Worm (Caenorhabditis elegans): ENCODE data around the gene K08F9.1.

K08F9.1 gene

ce11 chrV:15143285-15143684 is at the start of gene K08F9.1:
Gene K08F9.1 (minus strand): TSS chrV:15143385.
- TF ChIP-seq madf-10 (tag; optimal IDR thresholded peaks at IDR 0.05) (no peak), nfya-1 (tag; optimal IDR thresholded peaks at IDR 0.05; ENCODE audit: borderline replicate concordance, insufficient read depth) (no peak), zfh-2 (GFP tag; conservative IDR thresholded peaks at IDR 0.05) (no peak), nhr-120 (GFP tag; IDR thresholded peaks at IDR 0.05) (no peak), bed-2 (GFP tag; IDR thresholded peaks at IDR 0.05) (no peak), let-607 (tag; optimal IDR thresholded peaks at IDR 0.05) (no peak), unc-62 (GFP tag; optimal IDR thresholded peaks at IDR 0.05) (no peak), Y79H2A.3 (GFP tag; conservative IDR thresholded peaks at IDR 0.05) (no peak), ceh-100 (GFP tag; IDR thresholded peaks at IDR 0.05) (no peak), egl-18 (GFP tag; IDR thresholded peaks at IDR 0.05) (no peak), unc-130 (GFP tag; optimal IDR thresholded peaks at IDR 0.05) (no peak), ztf-22 (GFP tag; optimal IDR thresholded peaks at IDR 0.05) (no peak), lsy-27 (tag; optimal IDR thresholded peaks at IDR 0.05; ENCODE audit: borderline replicate concordance, insufficient read depth) (no peak), sptf-2 (GFP tag; optimal IDR thresholded peaks at IDR 0.05) (no peak), tlf-1 (GFP tag; optimal IDR thresholded peaks at IDR 0.05) (no peak), lin-40 (tag; optimal IDR thresholded peaks at IDR 0.05) (no peak)

- TF ChIP-seq xnd-1 (tag; optimal IDR thresholded peaks at IDR 0.05) (no peak), F52B5.7 (tag; optimal IDR thresholded peaks at IDR 0.05) (no peak), F55B11.4 (tag; optimal IDR thresholded peaks at IDR 0.05; ENCODE audit: borderline replicate concordance, insufficient read depth) (no peak), let-607 (tag; optimal IDR thresholded peaks at IDR 0.05) (peak; percentile 12 to 14), nhr-120 (GFP tag; IDR thresholded peaks at IDR 0.05) (no peak), nfyb-1 (GFP tag; IDR thresholded peaks at IDR 0.05) (0 out of 2 replicates have a peak, but pooled peaks have one; percentile 44), attf-5 (GFP tag; optimal IDR thresholded peaks at IDR 0.05) (peak; percentile 5), somi-1 (GFP tag; optimal IDR thresholded peaks at IDR 0.05) (no peak), F39B2.1 (GFP tag; IDR thresholded peaks at IDR 0.05) (no peak), tbp1 (GFP tag; optimal IDR thresholded peaks at IDR 0.05) (no peak), atf-7 (tag; optimal IDR thresholded peaks at IDR 0.05) (no peak), madf-6 (GFP tag; IDR thresholded peaks at IDR 0.05) (no peak), akir-1 (GFP tag; optimal IDR thresholded peaks at IDR 0.05) (no peak), mxl-1 (tag; optimal IDR thresholded peaks at IDR 0.05) (no peak), dpff-1 (tag; optimal IDR thresholded peaks at IDR 0.05) (no peak), ztf-28 (GFP tag; IDR thresholded peaks at IDR 0.05) (no peak), F57C9.4 (tag; optimal IDR thresholded peaks at IDR 0.05) (no peak), tlf-1 (GFP tag; optimal IDR thresholded peaks at IDR 0.05) (no peak), madf-10 (tag; optimal IDR thresholded peaks at IDR 0.05) (no peak), ZK185.1 (tag; optimal IDR thresholded peaks at IDR 0.05; ENCODE audit: poor library complexity, severe bottlenecking) (no peak), rec-8 (tag; optimal IDR thresholded peaks at IDR 0.05) (no peak), F57A8.1 (GFP tag; optimal IDR thresholded peaks at IDR 0.05) (no peak), F33H1.4 (GFP tag; IDR thresholded peaks at IDR 0.05) (no peak), gei-17 (GFP tag; optimal IDR thresholded peaks at IDR 0.05) (no peak), D2030.7 (GFP tag; IDR thresholded peaks at IDR 0.05) (no peak), lin-35 (GFP tag; optimal IDR thresholded peaks at IDR 0.05) (no peak), B0035.1 (tag; optimal IDR thresholded peaks at IDR 0.05) (no peak), unc-130 (GFP tag; optimal IDR thresholded peaks at IDR 0.05) (no peak), athp-1 (tag; optimal IDR thresholded peaks at IDR 0.05) (no peak), mel-28 (tag; optimal IDR thresholded peaks at IDR 0.05; ENCODE audit: borderline replicate concordance) (no peak), snpc-1.1 (tag; optimal IDR thresholded peaks at IDR 0.05; ENCODE audit: insufficient read depth) (no peak), F37B4.10 (GFP tag; IDR thresholded peaks at IDR 0.05) (no peak), C17E4.6 (GFP tag; IDR thresholded peaks at IDR 0.05) (no peak), nhr-80 (tag; optimal IDR thresholded peaks at IDR 0.05) (peak; percentile 80), Y53G8AR.9 (GFP tag; conservative IDR thresholded peaks at IDR 0.05) (no peak), ccch-3 (GFP tag; optimal IDR thresholded peaks at IDR 0.05) (no peak)
These were observed 49.2 kb upstream of the K08F9.1 start, which contains the start of gene plc-2 for ce11 chrV:15192377-15192776. Gene plc-2 (plus strand): TSS chrV:15192572.
